Worm (Caenorhabditis elegans): ENCODE measurements around the gene twk-14.

ce11 chrV:12443754-12444153, 48.2 kb upstream of the twk-14 start, which contains the start of gene pals-39:
- TF ChIP-seq ztf-23 (GFP tag; IDR thresholded peaks at IDR 0.05) (no peak), flt-1 (GFP tag; IDR thresholded peaks at IDR 0.05) (no peak), ztf-29 (GFP tag; IDR thresholded peaks at IDR 0.05) (no peak), cog-1 (tag; optimal IDR thresholded peaks at IDR 0.05) (no peak), tab-1 (GFP tag; IDR thresholded peaks at IDR 0.05) (no peak)
